Worm (Caenorhabditis elegans) whole organism, L4/young adult: ENCODE results near the gene lnp-1.

Experiments used
- W03F9.2 ChIP-seq: fragments of 150-350 bp; optimal IDR thresholded peaks from 2 replicates; lab custom pipeline; 2014; ENCODE audit warnings: missing biosample characterization, missing genetic modification characterization
- dao-5 ChIP-seq: sonication (generic microtip); optimal IDR thresholded peaks from 2 replicates; lab custom pipeline; 2016; ENCODE audit warnings: missing genotype, missing genetic modification characterization, moderate library complexity, missing compliant biosample characterization
- him-1 ChIP-seq: sonication (generic microtip); optimal IDR thresholded peaks from 2 replicates; lab custom pipeline; 2016; ENCODE audit warnings: missing genotype, missing genetic modification reagents, missing genetic modification characterization, missing compliant biosample characterization

ce11 chrX:4569276-4569675 lies 19.3 kb upstream of the lnp-1 start:
- TF ChIP-seq him-1 (tag; lab: Kevin White, UChicago) (no peak), dao-5 (tag; lab: Kevin White, UChicago) (no peak), W03F9.2 (tag; lab: Kevin White, UChicago) (no peak)
